Fruit fly (Drosophila melanogaster) whole organism, embryonic: ENCODE data around the gene CG8564.
A peak's percentile ranks its signal among the peaks of the same experiment; 100 is the strongest.

Source experiments
- Abd-B ChIP-seq: fragments of 200-800 bp; sonication (Bioruptor generic); optimal IDR thresholded peaks from 2 replicates; lab custom pipeline; 2018; ENCODE audit warnings: missing biosample characterization, mild to moderate bottlenecking, missing genetic modification characterization, moderate library complexity
- BEAF-32 ChIP-seq: fragments of 200-800 bp; sonication (Bioruptor generic); optimal IDR thresholded peaks from 3 replicates; lab custom pipeline; 2017; ENCODE audit warnings: missing biosample characterization, missing genetic modification characterization, mild to moderate bottlenecking, moderate library complexity, missing genetic modification reagents
- C15 ChIP-seq: fragments of 200-800 bp; sonication (Bioruptor generic); IDR thresholded peaks from 3 replicates; pipeline ENCODE4 v1.3.6; 2022; ENCODE audit warnings: missing biosample characterization, missing genetic modification characterization
- CG10431 ChIP-seq: fragments of 200-800 bp; sonication (Bioruptor generic); optimal IDR thresholded peaks from 3 replicates; lab custom pipeline; 2018; ENCODE audit warnings: missing biosample characterization, mild to moderate bottlenecking, missing genetic modification characterization
- CG12299 ChIP-seq: fragments of 200-800 bp; sonication (Bioruptor generic); optimal IDR thresholded peaks from 2 replicates; lab custom pipeline; 2018; ENCODE audit warnings: missing biosample characterization, mild to moderate bottlenecking, missing genetic modification characterization
- CG14710 ChIP-seq: fragments of 200-800 bp; sonication (Bioruptor generic); optimal IDR thresholded peaks from 3 replicates; lab custom pipeline; 2019; ENCODE audit warnings: missing biosample characterization, mild to moderate bottlenecking, missing genetic modification characterization, moderate library complexity
- CG14965 ChIP-seq: fragments of 200-800 bp; sonication (Bioruptor generic); optimal IDR thresholded peaks from 2 replicates; lab custom pipeline; 2016; ENCODE audit warnings: missing biosample characterization, missing genetic modification characterization, borderline replicate concordance
- CG17361 ChIP-seq: fragments of 200-800 bp; sonication (Bioruptor generic); IDR thresholded peaks from 3 replicates; pipeline ENCODE4 v1.3.6; 2022; ENCODE audit warnings: missing biosample characterization, missing genetic modification characterization
- CG17802 ChIP-seq: fragments of 200-800 bp; sonication (Bioruptor generic); optimal IDR thresholded peaks from 2 replicates; lab custom pipeline; 2018; ENCODE audit warnings: missing biosample characterization, mild to moderate bottlenecking, missing genetic modification characterization, moderate library complexity
- CG1792 ChIP-seq: fragments of 200-800 bp; sonication (Bioruptor generic); optimal IDR thresholded peaks from 2 replicates; lab custom pipeline; 2016; ENCODE audit warnings: missing biosample characterization, missing genetic modification characterization
- CG18619 ChIP-seq: fragments of 200-800 bp; sonication (Bioruptor generic); optimal IDR thresholded peaks from 3 replicates; lab custom pipeline; 2017; ENCODE audit warnings: missing biosample characterization, mild to moderate bottlenecking, missing genetic modification characterization
- CG3163 ChIP-seq: fragments of 200-800 bp; sonication (Bioruptor generic); optimal IDR thresholded peaks from 3 replicates; lab custom pipeline; 2016; ENCODE audit warnings: missing biosample characterization, missing genetic modification characterization
- CG34422 ChIP-seq: fragments of 200-800 bp; sonication (Bioruptor generic); IDR thresholded peaks from 3 replicates; pipeline ENCODE4 v1.3.6; 2022; ENCODE audit warnings: missing biosample characterization, missing genetic modification characterization
- CG6654 ChIP-seq: fragments of 200-800 bp; sonication (Bioruptor generic); optimal IDR thresholded peaks from 2 replicates; lab custom pipeline; 2017; ENCODE audit warnings: missing biosample characterization, mild to moderate bottlenecking, missing genetic modification characterization
- CG6689 ChIP-seq: fragments of 200-800 bp; sonication (Bioruptor generic); IDR thresholded peaks from 2 replicates; pipeline ENCODE4 v1.3.6; 2022; ENCODE audit warnings: missing biosample characterization, missing genetic modification characterization
- CG7556 ChIP-seq: fragments of 200-800 bp; sonication (Bioruptor generic); optimal IDR thresholded peaks from 2 replicates; lab custom pipeline; 2017; ENCODE audit warnings: missing biosample characterization, mild to moderate bottlenecking, missing genetic modification characterization
- CG7745 ChIP-seq: fragments of 200-800 bp; sonication (Bioruptor generic); optimal IDR thresholded peaks from 2 replicates; lab custom pipeline; 2018; ENCODE audit warnings: missing biosample characterization, mild to moderate bottlenecking, missing genetic modification characterization, moderate library complexity
- CG8765 ChIP-seq: fragments of 200-800 bp; sonication (Bioruptor generic); IDR thresholded peaks from 2 replicates; pipeline ENCODE4 v1.3.6; 2022; ENCODE audit warnings: missing biosample characterization, missing genetic modification characterization
- CG9932 ChIP-seq: fragments of 200-800 bp; sonication (Bioruptor generic); IDR thresholded peaks from 2 replicates; pipeline ENCODE4 v1.3.6; 2022; ENCODE audit warnings: missing biosample characterization, missing genetic modification characterization
- CHES-1-like ChIP-seq: fragments of 200-800 bp; sonication (Bioruptor generic); optimal IDR thresholded peaks from 2 replicates; lab custom pipeline; 2016; ENCODE audit warnings: missing biosample characterization, missing genetic modification characterization
- CkIIα-i1 ChIP-seq: fragments of 200-800 bp; sonication (Bioruptor generic); IDR thresholded peaks from 2 replicates; pipeline ENCODE4 v1.3.6; 2022; ENCODE audit warnings: missing biosample characterization, missing genetic modification characterization
- CoRest ChIP-seq: fragments of 200-800 bp; sonication (Bioruptor generic); optimal IDR thresholded peaks from 3 replicates; lab custom pipeline; 2018; ENCODE audit warnings: missing biosample characterization, mild to moderate bottlenecking, missing genetic modification characterization, moderate library complexity
- CrebB ChIP-seq: fragments of 200-800 bp; sonication (Bioruptor generic); optimal IDR thresholded peaks from 3 replicates; lab custom pipeline; 2018; ENCODE audit warnings: missing biosample characterization, mild to moderate bottlenecking, missing genetic modification characterization
- Deaf1 ChIP-seq: fragments of 200-800 bp; optimal IDR thresholded peaks from 3 replicates; lab custom pipeline; 2019; ENCODE audit warnings: missing biosample characterization, mild to moderate bottlenecking, missing genetic modification characterization, moderate library complexity
- ERR ChIP-seq: fragments of 200-800 bp; sonication (Bioruptor generic); optimal IDR thresholded peaks from 2 replicates; lab custom pipeline; 2016; ENCODE audit warnings: missing biosample characterization, missing genetic modification characterization
- Hmx ChIP-seq: fragments of 200-800 bp; sonication (Bioruptor generic); optimal IDR thresholded peaks from 2 replicates; lab custom pipeline; 2016; ENCODE audit warnings: missing biosample characterization, missing genetic modification characterization
- MESR4 ChIP-seq: fragments of 200-800 bp; sonication (Bioruptor generic); optimal IDR thresholded peaks from 2 replicates; lab custom pipeline; 2018; ENCODE audit warnings: missing biosample characterization, mild to moderate bottlenecking, missing genetic modification characterization, moderate library complexity
- MTF-1 ChIP-seq: fragments of 200-800 bp; sonication (Bioruptor generic); optimal IDR thresholded peaks from 2 replicates; lab custom pipeline; 2018; ENCODE audit warnings: missing biosample characterization, mild to moderate bottlenecking, missing genetic modification characterization, borderline replicate concordance
- Nf-YA ChIP-seq: fragments of 200-800 bp; sonication (Bioruptor generic); IDR thresholded peaks from 2 replicates; pipeline ENCODE4 v1.3.6; 2022; ENCODE audit warnings: missing biosample characterization, missing genetic modification characterization
- Scr ChIP-seq: fragments of 200-800 bp; sonication (Bioruptor generic); IDR thresholded peaks from 2 replicates; pipeline ENCODE4 v1.3.6; 2022; ENCODE audit warnings: missing biosample characterization, missing genetic modification characterization; ENCODE audit not compliant: partially characterized antibody
- ara ChIP-seq: fragments of 200-800 bp; sonication (Bioruptor generic); IDR thresholded peaks from 2 replicates; pipeline ENCODE4 v1.3.6; 2022; ENCODE audit warnings: missing biosample characterization, missing genetic modification characterization
- bigmax ChIP-seq: fragments of 200-800 bp; sonication (Bioruptor generic); optimal IDR thresholded peaks from 2 replicates; lab custom pipeline; 2018; ENCODE audit warnings: missing biosample characterization, mild to moderate bottlenecking, missing genetic modification characterization
- chinmo ChIP-seq: fragments of 200-800 bp; sonication (Bioruptor generic); IDR thresholded peaks from 4 replicates; pipeline ENCODE4 v1.3.6; 2022; ENCODE audit warnings: missing biosample characterization, missing genetic modification characterization; ENCODE audit not compliant: partially characterized antibody
- disco-r ChIP-seq: fragments of 200-800 bp; sonication (Bioruptor generic); optimal IDR thresholded peaks from 2 replicates; lab custom pipeline; 2016; ENCODE audit warnings: missing biosample characterization, missing genetic modification characterization
- dm ChIP-seq: fragments of 200-800 bp; sonication (Bioruptor generic); optimal IDR thresholded peaks from 3 replicates; lab custom pipeline; 2016; ENCODE audit warnings: missing biosample characterization, missing genetic modification characterization
- dmrt11E ChIP-seq: fragments of 200-800 bp; sonication (Bioruptor generic); optimal IDR thresholded peaks from 3 replicates; lab custom pipeline; 2018; ENCODE audit warnings: missing biosample characterization, mild to moderate bottlenecking, missing genetic modification characterization, moderate library complexity
- dmrt99B ChIP-seq: fragments of 200-800 bp; sonication (Bioruptor generic); optimal IDR thresholded peaks from 2 replicates; lab custom pipeline; 2018; ENCODE audit warnings: missing biosample characterization, mild to moderate bottlenecking, missing genetic modification characterization, moderate library complexity
- eve ChIP-seq, 2 experiments: fragments of >200 bp; optimal IDR thresholded peaks; 2 replicates each; lab custom pipeline; 2017; ENCODE audit warnings: missing biosample characterization in 2 of 2, missing genetic modification characterization in 2 of 2
- ftz-f1 ChIP-seq: fragments of 200-800 bp; sonication (Bioruptor generic); optimal IDR thresholded peaks from 2 replicates; lab custom pipeline; 2016; ENCODE audit warnings: missing biosample characterization, missing genetic modification characterization
- gfzf ChIP-seq: fragments of 200-800 bp; sonication (Bioruptor generic); optimal IDR thresholded peaks from 2 replicates; lab custom pipeline; 2016; ENCODE audit warnings: missing biosample characterization, mild to moderate bottlenecking, missing genetic modification characterization, moderate library complexity
- lab ChIP-seq: fragments of 200-800 bp; sonication (Bioruptor generic); optimal IDR thresholded peaks from 3 replicates; lab custom pipeline; 2017; ENCODE audit warnings: missing biosample characterization, missing genetic modification characterization, mild to moderate bottlenecking, moderate library complexity, missing genetic modification reagents
- ranshi ChIP-seq: fragments of 200-800 bp; sonication (Bioruptor generic); IDR thresholded peaks from 2 replicates; pipeline ENCODE4 v1.3.6; 2022; ENCODE audit warnings: missing biosample characterization, missing genetic modification characterization
- sna ChIP-seq: fragments of 200-800 bp; sonication (Bioruptor generic); IDR thresholded peaks from 2 replicates; pipeline ENCODE4 v1.3.6; 2022; ENCODE audit warnings: missing biosample characterization, missing genetic modification characterization; ENCODE audit not compliant: partially characterized antibody
- sqz ChIP-seq: fragments of 200-800 bp; sonication (Bioruptor generic); optimal IDR thresholded peaks from 3 replicates; lab custom pipeline; 2018; ENCODE audit warnings: missing biosample characterization, mild to moderate bottlenecking, missing genetic modification characterization
- stwl ChIP-seq: fragments of 200-800 bp; sonication (Bioruptor generic); optimal IDR thresholded peaks from 3 replicates; lab custom pipeline; 2018; ENCODE audit warnings: missing biosample characterization, mild to moderate bottlenecking, missing genetic modification characterization, moderate library complexity
- trh ChIP-seq: fragments of 200-800 bp; sonication (Bioruptor generic); optimal IDR thresholded peaks from 2 replicates; lab custom pipeline; 2016; ENCODE audit warnings: missing biosample characterization, missing genetic modification characterization
- vfl ChIP-seq: fragments of 200-800 bp; sonication (Bioruptor generic); optimal IDR thresholded peaks from 2 replicates; lab custom pipeline; 2016; ENCODE audit warnings: missing biosample characterization, missing genetic modification characterization
- zfh1 ChIP-seq: fragments of 200-800 bp; sonication (Bioruptor generic); IDR thresholded peaks from 3 replicates; pipeline ENCODE4 v1.3.6; 2022; ENCODE audit warnings: missing biosample characterization, missing genetic modification characterization

CG8564 gene

DNA sequence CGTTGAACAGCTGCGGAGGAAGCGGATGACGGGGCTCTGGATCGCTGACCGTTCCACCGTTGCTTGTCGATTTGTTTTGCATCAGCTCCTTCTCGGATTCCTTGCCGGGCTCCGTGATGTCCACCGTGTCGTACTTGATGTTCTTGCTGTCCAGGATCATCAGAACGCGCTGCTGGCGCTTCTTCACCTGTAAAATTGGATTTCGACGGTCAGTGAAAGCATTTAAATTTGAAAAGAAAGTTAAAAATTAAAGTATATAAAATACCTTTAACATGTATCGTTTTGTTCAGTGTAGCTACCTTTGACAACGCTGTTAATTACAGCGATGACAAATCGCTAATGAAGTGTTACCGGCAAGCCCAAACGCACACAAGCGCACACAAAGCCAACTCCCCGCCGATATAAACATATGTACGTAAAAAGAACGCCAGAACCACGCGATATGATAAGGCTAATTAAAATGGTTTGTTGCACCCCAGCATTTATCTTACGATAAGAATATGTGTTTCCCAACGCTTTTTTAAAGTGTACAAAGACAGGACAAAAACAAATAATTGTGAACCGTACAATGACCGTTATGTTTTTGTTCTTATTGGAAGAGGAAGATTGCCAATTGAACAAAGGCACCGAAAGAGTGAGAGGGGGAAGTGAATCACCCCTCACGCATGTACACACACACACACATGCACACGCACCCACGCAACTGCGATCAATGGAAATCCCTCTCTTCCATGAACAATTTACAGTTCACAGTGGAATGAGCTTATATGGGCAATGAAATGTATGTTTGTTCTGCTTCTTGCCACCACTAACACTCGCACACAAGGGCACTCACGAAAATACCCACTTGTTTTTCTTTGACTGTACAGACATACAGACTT, 19.7 kb downstream of the CG8564 start (continued):
- TF ChIP-seq eve (GFP tag; optimal IDR thresholded peaks at IDR 0.05; lab: Kevin White, UChicago) (no peak), bigmax (no peak), lab (GFP tag; lab: Kevin White, UChicago) (no peak), chinmo (peak; percentile 81; the same call in 2 of the 4 replicates), Scr (no peak), Hmx (GFP tag; lab: Kevin White, UChicago) (no peak), gfzf (GFP tag; lab: Kevin White, UChicago) (no peak), dmrt99B (tag; lab: Kevin White, UChicago) (peak; percentile 27), ftz-f1 (no peak), CG9932 (GFP tag; lab: Robert Waterston, UW) (no peak), CG34422 (GFP tag; lab: Robert Waterston, UW) (peak; percentile 47; the same call in 1 of the 3 replicates), sqz (GFP tag; lab: Kevin White, UChicago) (peak; percentile 33), disco-r (no peak), stwl (no peak), vfl (no peak), Deaf1 (tag; lab: Kevin White, UChicago) (no peak), ranshi (GFP tag; lab: Robert Waterston, UW) (no peak), C15 (GFP tag; lab: Robert Waterston, UW) (no peak), CG18619 (GFP tag; lab: Kevin White, UChicago) (peak; percentile 16), Nf-YA (GFP tag; lab: Robert Waterston, UW) (no peak), dmrt11E (tag; lab: Kevin White, UChicago) (no peak), CG7745 (no peak), CG8765 (GFP tag; lab: Robert Waterston, UW) (no peak), ara (GFP tag; lab: Robert Waterston, UW) (0 out of 2 replicates have a peak, but pooled peaks have one; percentile 43), CG14710 (tag; lab: Kevin White, UChicago) (no peak), CkIIα-i1 (GFP tag; lab: Robert Waterston, UW) (no peak), MTF-1 (no peak), BEAF-32 (GFP tag; lab: Kevin White, UChicago) (peak; percentile 0), sna (GFP tag; lab: Robert Waterston, UW) (no peak), CG10431 (GFP tag; lab: Kevin White, UChicago) (peak; percentile 1), CG1792 (GFP tag; lab: Kevin White, UChicago) (no peak), CG12299 (no peak), CG3163 (GFP tag; lab: Kevin White, UChicago) (no peak), trh (GFP tag; lab: Kevin White, UChicago) (no peak), CG6689 (peak; percentile 45; the same call in 1 of the 2 replicates), zfh1 (GFP tag; lab: Robert Waterston, UW) (peak; percentile 47; the same call in 2 of the 3 replicates), ERR (no peak), CrebB (tag; lab: Kevin White, UChicago) (peak; percentile 16), dm (no peak), CG7556 (peak; percentile 22), CoRest (tag; lab: Kevin White, UChicago) (no peak), CG14965 (no peak), CG17802 (tag; lab: Kevin White, UChicago) (no peak), MESR4 (peak; percentile 1), CG17361 (GFP tag; lab: Robert Waterston, UW) (peak; percentile 62; the same call in 1 of the 3 replicates), Abd-B (GFP tag; lab: Kevin White, UChicago) (no peak), CG6654 (GFP tag; lab: Kevin White, UChicago) (no peak), CHES-1-like (GFP tag; lab: Kevin White, UChicago) (no peak)
